Worm (Caenorhabditis elegans) whole organism, L3 larva: ENCODE data around the gene ZK1240.1.

ENCODE experiments used
- ZK546.5 ChIP-seq: sonication (generic microtip); optimal IDR thresholded peaks from 2 replicates; lab custom pipeline; 2017; ENCODE audit warnings: missing biosample characterization, missing genetic modification characterization
- ama-1 ChIP-seq: fragments of 150-350 bp; optimal IDR thresholded peaks from 2 replicates; lab custom pipeline; 2018
- nfya-1 ChIP-seq: sonication (generic microtip); optimal IDR thresholded peaks from 2 replicates; lab custom pipeline; 2017; ENCODE audit warnings: missing genetic modification characterization, mild to moderate bottlenecking, missing compliant biosample characterization, antibody characterized with exemption, moderate library complexity; ENCODE audit not compliant: insufficient read depth
- pha-4 ChIP-seq: fragments of 150-350 bp; optimal IDR thresholded peaks from 2 replicates; lab custom pipeline; 2014; ENCODE audit warnings: missing biosample characterization, missing genetic modification reagents, missing genetic modification characterization

Gene ZK1240.1

DNA sequence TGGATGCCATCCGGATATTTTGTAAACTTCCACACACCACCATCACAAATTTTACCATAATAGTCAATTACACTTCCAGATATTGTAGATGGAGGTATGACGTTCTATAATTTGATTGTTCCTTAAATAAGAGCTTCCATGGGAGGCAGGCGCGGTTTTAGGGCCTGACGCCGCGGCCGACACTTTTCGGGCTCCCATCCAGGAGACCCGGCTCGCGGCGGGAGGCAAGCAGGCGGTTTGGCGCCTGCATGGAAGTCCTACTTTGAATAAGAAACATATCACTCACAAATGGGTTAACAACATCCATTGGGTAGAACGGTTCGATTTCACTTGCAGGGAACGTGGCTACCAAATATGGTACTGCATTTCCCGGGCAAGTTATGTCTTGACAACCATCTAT, 50.5 kb downstream of the ZK1240.1 start:
- TF ChIP-seq nfya-1 (tag; lab: Kevin White, UChicago) = no peak
- no peak for TF ChIP-seq ZK546.5 (tag; lab: Kevin White, UChicago)

DNA sequence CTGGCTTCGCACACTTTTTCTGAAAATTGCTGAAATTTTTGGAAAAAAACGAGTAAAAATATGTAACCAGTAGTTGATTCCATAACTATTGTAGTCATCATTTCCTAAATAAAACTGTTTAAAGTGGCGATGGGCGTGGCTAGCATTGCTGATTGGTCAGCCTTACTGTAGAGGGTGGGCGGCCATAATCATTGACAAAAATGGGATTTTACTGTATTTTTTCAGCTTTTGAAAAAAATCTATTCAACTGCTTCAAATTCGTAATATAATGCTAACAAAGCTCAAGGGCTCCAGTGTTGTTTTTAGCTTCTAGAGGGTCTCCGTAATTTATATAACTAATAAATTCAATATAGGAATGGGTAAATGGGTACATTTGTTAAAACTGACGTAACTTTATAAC, 51.0 kb downstream of the ZK1240.1 start, which contains the start of gene F16G10.7:
F16G10.7 (minus strand) TSS at position 101 of the 400 bp plus-strand sequence.
- TF ChIP-seq ama-1 (lab: Kevin White, UChicago) = no peak
- peak; percentile 38 for TF ChIP-seq nfya-1 (tag; lab: Kevin White, UChicago)
- TF ChIP-seq pha-4 (tag; lab: Kevin White, UChicago) = no peak
